Worm (Caenorhabditis elegans) whole organism, dauer: ENCODE data around the gene pudl-1.

Source experiments
- unc-62 ChIP-seq: sonication (generic microtip); optimal IDR thresholded peaks from 2 replicates; lab custom pipeline; 2017; ENCODE audit warnings: missing biosample characterization, missing genetic modification reagents, missing genetic modification characterization

The pudl-1 gene

ce11 chrIV:2864743-2865142 is 32.0 kb downstream of the pudl-1 start, which contains the start of gene Y54G2A.16:
TSS of gene Y54G2A.16 (minus strand) at chrIV:2864843.
- TF ChIP-seq unc-62 (GFP tag; lab: Kevin White, UChicago) = no peak
